Fruit fly (Drosophila melanogaster): ENCODE measurements around the gene Dh31.

Gene Dh31

DNA sequence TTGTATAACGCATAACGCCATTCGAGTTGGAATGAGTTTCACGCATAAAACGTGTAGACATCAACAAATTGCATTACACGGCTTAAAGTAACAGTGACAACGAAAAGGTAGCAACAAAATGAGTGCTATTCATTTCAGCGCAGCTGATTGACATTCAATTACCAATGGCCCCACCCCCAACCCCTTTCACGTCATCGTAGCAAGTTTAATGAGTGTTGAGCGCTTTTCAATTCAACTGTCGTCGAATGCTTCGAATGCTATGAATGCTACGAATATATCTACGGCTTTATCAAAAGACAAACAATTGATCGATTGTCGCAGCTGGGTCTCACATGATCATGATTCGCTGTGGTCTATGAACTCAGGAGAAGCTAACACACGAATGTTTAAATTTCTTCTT, 27.0 kb upstream of the Dh31 start:
- no peak for TF ChIP-seq GATAd (GFP tag; optimal IDR thresholded peaks at IDR 0.05)
- no peak for TF ChIP-seq tai (GFP tag; optimal IDR thresholded peaks at IDR 0.05)

DNA sequence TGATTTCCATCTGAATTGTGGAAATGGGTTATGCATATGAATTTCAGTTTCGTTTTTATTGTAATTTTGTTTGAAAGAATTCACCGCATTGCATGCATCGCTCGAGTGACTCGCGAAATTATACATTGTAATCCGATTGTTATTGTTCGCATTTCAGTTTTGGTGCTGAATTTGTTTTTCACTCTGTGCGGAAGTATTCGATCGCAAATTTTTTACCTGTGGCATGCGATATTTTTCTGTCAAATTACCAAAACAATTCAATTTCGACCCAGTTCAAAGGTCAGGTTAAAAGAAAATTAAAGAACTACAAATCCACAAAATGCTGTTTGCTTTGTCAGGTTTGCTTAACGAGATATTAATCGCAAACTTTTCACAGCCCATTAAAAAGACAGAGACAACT, 26.1 kb upstream of the Dh31 start:
- TF ChIP-seq Vsx2 (GFP tag; optimal IDR thresholded peaks at IDR 0.05; ENCODE audit: partially characterized antibody) (no peak), Hr78 (GFP tag; optimal IDR thresholded peaks at IDR 0.05) (no peak), tai (GFP tag; optimal IDR thresholded peaks at IDR 0.05) (no peak), rgr (GFP tag; optimal IDR thresholded peaks at IDR 0.05) (no peak), OdsH (GFP tag; optimal IDR thresholded peaks at IDR 0.05) (no peak), br (GFP tag; optimal IDR thresholded peaks at IDR 0.05) (no peak), CrebA (GFP tag; optimal IDR thresholded peaks at IDR 0.05; ENCODE audit: borderline replicate concordance) (no peak), fru (GFP tag; optimal IDR thresholded peaks at IDR 0.05) (no peak), Jra (GFP tag; optimal IDR thresholded peaks at IDR 0.05) (no peak), Abd-B (GFP tag; optimal IDR thresholded peaks at IDR 0.05) (no peak), Mio (GFP tag; optimal IDR thresholded peaks at IDR 0.05) (no peak), woc (GFP tag; optimal IDR thresholded peaks at IDR 0.05) (no peak), Sp1 (GFP tag; optimal IDR thresholded peaks at IDR 0.05) (no peak), N (GFP tag; optimal IDR thresholded peaks at IDR 0.05) (no peak), psq (GFP tag; optimal IDR thresholded peaks at IDR 0.05) (no peak), Hr83 (GFP tag; optimal IDR thresholded peaks at IDR 0.05; ENCODE audit: poor library complexity, severe bottlenecking) (no peak), dmrt93B (GFP tag; optimal IDR thresholded peaks at IDR 0.05) (no peak), sv (GFP tag; optimal IDR thresholded peaks at IDR 0.05) (no peak), GATAd (GFP tag; optimal IDR thresholded peaks at IDR 0.05) (no peak), Rel (GFP tag; optimal IDR thresholded peaks at IDR 0.05) (no peak), Rel (tag; optimal IDR thresholded peaks at IDR 0.05) (no peak)

DNA sequence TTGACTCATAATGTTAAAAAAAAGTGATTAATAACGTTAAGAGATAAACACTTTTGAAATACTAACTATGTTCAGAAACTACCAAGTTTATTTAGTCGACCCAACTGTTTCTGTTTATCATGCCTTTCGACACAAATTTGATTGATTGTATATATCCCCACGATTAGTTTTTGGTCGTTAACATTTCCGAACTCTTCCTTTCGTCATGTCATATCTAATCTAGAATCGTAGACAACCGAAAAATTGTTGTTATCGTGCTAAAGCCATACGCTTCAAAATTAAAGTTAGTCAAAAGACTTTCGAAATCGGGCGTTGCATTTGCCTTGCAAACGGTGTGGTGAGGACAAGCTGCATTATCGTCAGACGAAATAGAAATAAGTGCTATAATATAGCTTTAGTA, 23.5 kb upstream of the Dh31 start:
- TF ChIP-seq Mio (GFP tag; optimal IDR thresholded peaks at IDR 0.05), result no peak
- no peak for TF ChIP-seq usp (GFP tag; optimal IDR thresholded peaks at IDR 0.05)
- TF ChIP-seq lola (GFP tag; optimal IDR thresholded peaks at IDR 0.05), result no peak
- TF ChIP-seq Jra (GFP tag; optimal IDR thresholded peaks at IDR 0.05), result no peak
- no peak for TF ChIP-seq Vsx2 (GFP tag; optimal IDR thresholded peaks at IDR 0.05; ENCODE audit: partially characterized antibody)
- TF ChIP-seq dl (GFP tag; optimal IDR thresholded peaks at IDR 0.05; ENCODE audit: insufficient read depth in 1 of 2, partially characterized antibody in 2 of 2), result no peak
- no peak for TF ChIP-seq br (GFP tag; optimal IDR thresholded peaks at IDR 0.05)
- TF ChIP-seq psq (GFP tag; optimal IDR thresholded peaks at IDR 0.05), result no peak
- no peak for TF ChIP-seq Rel (GFP tag; optimal IDR thresholded peaks at IDR 0.05)
- no peak for TF ChIP-seq Rel (tag; optimal IDR thresholded peaks at IDR 0.05)
- no peak for TF ChIP-seq HLH106 (tag; optimal IDR thresholded peaks at IDR 0.05)
- no peak for TF ChIP-seq Dif (GFP tag; optimal IDR thresholded peaks at IDR 0.05; ENCODE audit: partially characterized antibody)
- no peak for TF ChIP-seq pan (optimal IDR thresholded peaks at IDR 0.05)
- no peak for TF ChIP-seq dmrt93B (GFP tag; optimal IDR thresholded peaks at IDR 0.05)
- no peak for TF ChIP-seq foxo (GFP tag; optimal IDR thresholded peaks at IDR 0.05)
- TF ChIP-seq Hr83 (GFP tag; optimal IDR thresholded peaks at IDR 0.05; ENCODE audit: poor library complexity, severe bottlenecking), result no peak
- no peak for TF ChIP-seq brk (GFP tag; optimal IDR thresholded peaks at IDR 0.05)
- TF ChIP-seq fru (GFP tag; optimal IDR thresholded peaks at IDR 0.05), result no peak
- TF ChIP-seq Myc (optimal IDR thresholded peaks at IDR 0.05), result no peak
- TF ChIP-seq CrebA (GFP tag; optimal IDR thresholded peaks at IDR 0.05; ENCODE audit: borderline replicate concordance), result no peak
- TF ChIP-seq CG32264 (GFP tag; optimal IDR thresholded peaks at IDR 0.05), result no peak

DNA sequence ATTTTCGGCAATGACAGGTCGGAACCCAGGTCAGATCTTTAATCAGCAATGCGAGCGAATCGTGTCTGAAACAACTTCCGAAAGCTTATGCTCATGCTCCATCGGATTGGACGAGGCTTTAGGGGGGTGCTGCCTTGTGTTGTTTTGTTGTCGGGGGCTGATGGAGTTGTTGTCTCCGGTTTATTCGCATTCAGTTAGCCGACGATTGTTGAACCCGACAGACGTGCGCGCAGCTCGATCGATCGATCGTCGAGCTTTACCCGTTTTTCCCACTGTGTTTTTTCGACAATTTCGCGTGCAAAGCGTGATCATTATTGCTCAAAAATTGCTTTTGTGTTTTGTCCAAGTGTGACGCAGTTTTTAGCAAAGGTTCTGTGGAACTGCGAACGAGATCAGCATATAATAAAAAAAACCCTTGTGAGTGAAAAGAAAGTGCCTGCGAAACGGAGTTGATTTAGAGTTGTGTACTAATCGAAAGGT, 22.3 kb upstream of the Dh31 start, which contains the start of gene CG17834:
Gene CG17834, plus strand, starts transcription at position 191 of the 480 bp plus-strand sequence.
- TF ChIP-seq Dif (GFP tag; optimal IDR thresholded peaks at IDR 0.05; ENCODE audit: partially characterized antibody), result peak; percentile 59
- no peak for TF ChIP-seq Hr78 (GFP tag; optimal IDR thresholded peaks at IDR 0.05)
- peak; percentile 61 for TF ChIP-seq Hr83 (GFP tag; optimal IDR thresholded peaks at IDR 0.05; ENCODE audit: poor library complexity, severe bottlenecking)
- TF ChIP-seq HLH106 (tag; optimal IDR thresholded peaks at IDR 0.05), result peak; percentile 20
- TF ChIP-seq Dfd (GFP tag; optimal IDR thresholded peaks at IDR 0.05), result no peak
- TF ChIP-seq sv (GFP tag; optimal IDR thresholded peaks at IDR 0.05), result no peak
- no peak for TF ChIP-seq Myc (optimal IDR thresholded peaks at IDR 0.05)
- no peak for TF ChIP-seq sage (GFP tag; optimal IDR thresholded peaks at IDR 0.05)
- no peak for TF ChIP-seq CrebA (GFP tag; optimal IDR thresholded peaks at IDR 0.05; ENCODE audit: borderline replicate concordance)
- no peak for TF ChIP-seq psq (GFP tag; optimal IDR thresholded peaks at IDR 0.05)
- TF ChIP-seq Sp1 (GFP tag; optimal IDR thresholded peaks at IDR 0.05), result peak; percentile 67
- TF ChIP-seq br (GFP tag; optimal IDR thresholded peaks at IDR 0.05), result peak; percentile 45
- TF ChIP-seq brk (GFP tag; optimal IDR thresholded peaks at IDR 0.05), result no peak
- peak in 1 of 2 experiments; percentile 16 for TF ChIP-seq foxo (GFP tag; optimal IDR thresholded peaks at IDR 0.05)
- TF ChIP-seq Mio (GFP tag; optimal IDR thresholded peaks at IDR 0.05), result no peak
- peak; percentile 17 for TF ChIP-seq Hnf4 (GFP tag; optimal IDR thresholded peaks at IDR 0.05)
- TF ChIP-seq Vsx2 (GFP tag; optimal IDR thresholded peaks at IDR 0.05; ENCODE audit: partially characterized antibody), result peak; percentile 74
- no peak for TF ChIP-seq rgr (GFP tag; optimal IDR thresholded peaks at IDR 0.05)
- no peak for TF ChIP-seq Rel (GFP tag; optimal IDR thresholded peaks at IDR 0.05)
- TF ChIP-seq Rel (tag; optimal IDR thresholded peaks at IDR 0.05), result peak; percentile 85
